Fruit fly (Drosophila melanogaster): ENCODE measurements around the gene CG12003.
A peak's percentile ranks its signal among the peaks of the same experiment; 100 is the strongest.

CG12003 gene

DNA sequence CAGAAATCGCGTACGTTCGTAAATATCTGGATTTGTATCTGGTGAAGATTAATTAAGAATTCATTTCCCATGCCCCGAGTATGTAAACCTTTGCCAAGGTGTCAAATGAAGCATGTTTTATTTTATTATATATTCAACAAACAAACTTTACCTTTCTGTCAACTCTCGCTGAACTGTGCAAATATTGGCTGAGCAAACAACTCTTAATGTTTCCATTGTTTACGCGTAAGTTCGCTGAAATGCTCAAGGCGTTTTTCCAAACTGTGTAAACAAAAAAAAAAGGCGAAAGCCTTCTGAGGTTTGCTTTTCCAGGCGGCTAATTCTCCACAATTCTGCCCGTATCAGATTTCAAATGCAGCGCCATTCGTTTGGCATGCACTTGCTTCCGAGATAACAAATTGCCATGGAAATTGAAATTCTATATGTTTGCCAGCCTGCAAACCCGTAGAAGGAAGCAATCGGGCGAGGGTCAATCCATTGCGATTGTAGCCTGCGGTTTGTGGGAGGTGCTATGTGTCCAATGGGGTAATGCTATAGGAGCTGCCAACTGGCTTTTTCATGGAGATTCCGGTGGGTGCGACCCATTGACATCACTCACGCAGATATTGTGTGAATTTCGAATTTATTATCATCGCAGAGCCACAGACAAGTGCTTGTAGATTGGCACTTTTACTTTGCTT is 26.6 kb downstream of the CG12003 start (continued):
- TF ChIP-seq lilli (GFP tag; optimal IDR thresholded peaks at IDR 0.05) (peak; percentile 49), Sin3A (optimal IDR thresholded peaks at IDR 0.05) (no peak), Drgx (GFP tag; IDR thresholded peaks at IDR 0.05) (peak; percentile 29; the same call in 1 of the 2 replicates), CG8478 (optimal IDR thresholded peaks at IDR 0.05) (no peak), CG13424 (tag; optimal IDR thresholded peaks at IDR 0.05) (peak; percentile 35), CG12071 (GFP tag; optimal IDR thresholded peaks at IDR 0.05) (peak; percentile 94), gsb-n (tag; optimal IDR thresholded peaks at IDR 0.05) (no peak), sens (GFP tag) (peak; percentile 86), ac (GFP tag; optimal IDR thresholded peaks at IDR 0.05) (no peak), Doc2 (GFP tag; IDR thresholded peaks at IDR 0.05) (no peak), CG8089 (GFP tag; optimal IDR thresholded peaks at IDR 0.05) (peak; percentile 26), CG11695 (GFP tag; IDR thresholded peaks at IDR 0.05) (peak; percentile 69; the same call in 1 of the 3 replicates), gsb (GFP tag; IDR thresholded peaks at IDR 0.05) (peak; percentile 52; the same call in 1 of the 2 replicates), mld (GFP tag; IDR thresholded peaks at IDR 0.05; ENCODE audit: partially characterized antibody) (no peak), CG6689 (GFP tag; IDR thresholded peaks at IDR 0.05) (peak; percentile 36; the same call in 1 of the 2 replicates), CG6765 (GFP tag; optimal IDR thresholded peaks at IDR 0.05) (peak; percentile 91), usp (GFP tag; optimal IDR thresholded peaks at IDR 0.05) (no peak), CG3847 (GFP tag; IDR thresholded peaks at IDR 0.05) (peak; percentile 47; the same call in 1 of the 2 replicates), CG9817 (tag; optimal IDR thresholded peaks at IDR 0.05) (peak; percentile 78), CG15514 (GFP tag; optimal IDR thresholded peaks at IDR 0.05) (peak; percentile 92), B-H1 (GFP tag; IDR thresholded peaks at IDR 0.05) (no peak; the same call in 2 of the 3 replicates), CG34224 (GFP tag; IDR thresholded peaks at IDR 0.05; ENCODE audit: partially characterized antibody) (no peak), Neu2 (GFP tag; optimal IDR thresholded peaks at IDR 0.05; ENCODE audit: borderline replicate concordance) (no peak), cato (GFP tag; optimal IDR thresholded peaks at IDR 0.05; ENCODE audit: borderline replicate concordance) (no peak), CG4707 (GFP tag; optimal IDR thresholded peaks at IDR 0.05) (peak; percentile 26), dan (GFP tag; IDR thresholded peaks at IDR 0.05) (no peak), CG2120 (GFP tag; optimal IDR thresholded peaks at IDR 0.05) (peak; percentile 86), ken (GFP tag; IDR thresholded peaks at IDR 0.05) (no peak), wor (GFP tag; IDR thresholded peaks at IDR 0.05) (no peak), CG6791 (GFP tag; IDR thresholded peaks at IDR 0.05; ENCODE audit: partially characterized antibody) (no peak), btn (GFP tag; optimal IDR thresholded peaks at IDR 0.05) (no peak), CG6813 (GFP tag; optimal IDR thresholded peaks at IDR 0.05) (peak; percentile 95), Doc3 (GFP tag; IDR thresholded peaks at IDR 0.05; ENCODE audit: partially characterized antibody) (no peak), fd64A (GFP tag; optimal IDR thresholded peaks at IDR 0.05) (peak; percentile 51), HHEX (GFP tag; optimal IDR thresholded peaks at IDR 0.05) (peak; percentile 91), CG7839 (tag; optimal IDR thresholded peaks at IDR 0.05) (no peak), nom (GFP tag; optimal IDR thresholded peaks at IDR 0.05) (peak; percentile 85), onecut (GFP tag; IDR thresholded peaks at IDR 0.05) (peak; percentile 66), CG18476 (GFP tag; optimal IDR thresholded peaks at IDR 0.05) (peak; percentile 60), CG13296 (GFP tag; optimal IDR thresholded peaks at IDR 0.05) (peak; percentile 83), Gsc (GFP tag; IDR thresholded peaks at IDR 0.05) (no peak), CG10366 (GFP tag; IDR thresholded peaks at IDR 0.05) (no peak), aop (GFP tag; IDR thresholded peaks at IDR 0.05) (no peak), grn (GFP tag; optimal IDR thresholded peaks at IDR 0.05) (peak; percentile 57), CG14860 (GFP tag; IDR thresholded peaks at IDR 0.05; ENCODE audit: partially characterized antibody) (no peak), Sox100B (GFP tag; optimal IDR thresholded peaks at IDR 0.05) (no peak), NC2α (GFP tag; optimal IDR thresholded peaks at IDR 0.05) (peak; percentile 5), gem (tag; optimal IDR thresholded peaks at IDR 0.05) (no peak), CG11456 (GFP tag; IDR thresholded peaks at IDR 0.05) (peak; percentile 76), CG8388 (GFP tag; optimal IDR thresholded peaks at IDR 0.05) (no peak)

Data from whole organism, embryonic.